Fruit fly (Drosophila melanogaster): Measurements from ENCODE around the gene Cpr65Eb.

- TF ChIP-seq CG12659 (GFP tag; optimal IDR thresholded peaks at IDR 0.05) (no peak), CG6854 (GFP tag; optimal IDR thresholded peaks at IDR 0.05) (no peak), CG8388 (GFP tag; optimal IDR thresholded peaks at IDR 0.05) (no peak), zfh1 (GFP tag; IDR thresholded peaks at IDR 0.05) (no peak), Drgx (GFP tag; IDR thresholded peaks at IDR 0.05) (no peak), HLH54F (GFP tag; optimal IDR thresholded peaks at IDR 0.05) (no peak), gem (tag; optimal IDR thresholded peaks at IDR 0.05) (no peak), Dll (GFP tag; IDR thresholded peaks at IDR 0.05; ENCODE audit: partially characterized antibody) (no peak), CG9727 (GFP tag; optimal IDR thresholded peaks at IDR 0.05) (no peak), ase (GFP tag; IDR thresholded peaks at IDR 0.05) (no peak), CG8281 (tag; optimal IDR thresholded peaks at IDR 0.05) (no peak)
Measured at dm6 chr3L:7103941-7104340, 15.4 kb upstream of the Cpr65Eb start.

All from whole organism, embryonic.